Worm (Caenorhabditis elegans) whole organism, early embryonic: ENCODE measurements around the gene Y70C5C.1.

Experiments
- B0310.2 ChIP-seq: sonication (generic microtip); optimal IDR thresholded peaks from 2 replicates; lab custom pipeline; 2016; ENCODE audit warnings: mild to moderate bottlenecking, missing genetic modification characterization, missing compliant biosample characterization
- F13C5.2 ChIP-seq: sonication (generic microtip); optimal IDR thresholded peaks from 2 replicates; lab custom pipeline; 2017; ENCODE audit warnings: mild to moderate bottlenecking, missing genetic modification characterization, inconsistent platforms, missing compliant biosample characterization
- aly-1 ChIP-seq: sonication (generic microtip); optimal IDR thresholded peaks from 2 replicates; lab custom pipeline; 2016; ENCODE audit warnings: missing genetic modification characterization, missing compliant biosample characterization
- ama-1 ChIP-seq: fragments of 150-350 bp; optimal IDR thresholded peaks from 2 replicates; lab custom pipeline; 2014
- ceh-13 ChIP-seq: fragments of 200-800 bp; sonication (Bioruptor generic); optimal IDR thresholded peaks from 2 replicates; lab custom pipeline; 2018; ENCODE audit warnings: mild to moderate bottlenecking, missing genetic modification characterization, missing compliant biosample characterization
- ceh-36 ChIP-seq: sonication (generic microtip); optimal IDR thresholded peaks from 2 replicates; lab custom pipeline; 2016; ENCODE audit warnings: missing genetic modification characterization, inconsistent platforms, missing compliant biosample characterization
- ets-7 ChIP-seq: sonication (generic microtip); optimal IDR thresholded peaks from 2 replicates; lab custom pipeline; 2016; ENCODE audit warnings: missing genotype, missing genetic modification characterization, missing compliant biosample characterization
- flt-1 ChIP-seq: fragments of 200-800 bp; sonication (Bioruptor generic); IDR thresholded peaks from 2 replicates; pipeline ENCODE4 v1.3.6; 2022; ENCODE audit warnings: missing genetic modification characterization, missing compliant biosample characterization
- hmbx-1 ChIP-seq: sonication (generic microtip); optimal IDR thresholded peaks from 2 replicates; lab custom pipeline; 2016; ENCODE audit warnings: mild to moderate bottlenecking, missing genetic modification characterization, missing compliant biosample characterization
- pes-1 ChIP-seq: fragments of 200-800 bp; sonication (Bioruptor generic); IDR thresholded peaks from 2 replicates; pipeline ENCODE4 v1.3.6; 2022; ENCODE audit warnings: missing genetic modification reagents, missing genetic modification characterization, missing compliant biosample characterization
- scrt-1 ChIP-seq: fragments of 200-800 bp; sonication (Bioruptor generic); IDR thresholded peaks from 2 replicates; pipeline ENCODE4 v1.3.6; 2022; ENCODE audit warnings: missing genetic modification characterization, missing compliant biosample characterization
- tbx-37 ChIP-seq: fragments of 200-800 bp; sonication (Bioruptor generic); conservative IDR thresholded peaks from 2 replicates; pipeline ENCODE4 v1.3.6; 2022; ENCODE audit warnings: missing genetic modification reagents, missing genetic modification characterization, missing compliant biosample characterization

ce11 chrV:16752089-16753030 is 52.4 kb downstream of the Y70C5C.1 start:
- TF ChIP-seq ama-1 (lab: Kevin White, UChicago) (no peak), B0310.2 (tag; lab: Kevin White, UChicago) (no peak), ceh-36 (tag; lab: Kevin White, UChicago) (no peak), ceh-13 (no peak), flt-1 (no peak), ets-7 (tag; lab: Kevin White, UChicago) (no peak), scrt-1 (GFP tag; lab: Robert Waterston, UW) (no peak), F13C5.2 (tag; lab: Kevin White, UChicago) (no peak), hmbx-1 (tag; lab: Kevin White, UChicago) (no peak), pes-1 (GFP tag; lab: Robert Waterston, UW) (no peak), tbx-37 (no peak), aly-1 (no peak)
